Worm (Caenorhabditis elegans) whole organism, L4/young adult: ENCODE data around the gene C07A9.10.

Experiments
- W03F9.2 ChIP-seq: fragments of 150-350 bp; optimal IDR thresholded peaks from 2 replicates; lab custom pipeline; 2014; ENCODE audit warnings: missing biosample characterization, missing genetic modification characterization
- dao-5 ChIP-seq: sonication (generic microtip); optimal IDR thresholded peaks from 2 replicates; lab custom pipeline; 2016; ENCODE audit warnings: missing genotype, missing genetic modification characterization, moderate library complexity, missing compliant biosample characterization
- him-1 ChIP-seq: sonication (generic microtip); optimal IDR thresholded peaks from 2 replicates; lab custom pipeline; 2016; ENCODE audit warnings: missing genotype, missing genetic modification reagents, missing genetic modification characterization, missing compliant biosample characterization

DNA sequence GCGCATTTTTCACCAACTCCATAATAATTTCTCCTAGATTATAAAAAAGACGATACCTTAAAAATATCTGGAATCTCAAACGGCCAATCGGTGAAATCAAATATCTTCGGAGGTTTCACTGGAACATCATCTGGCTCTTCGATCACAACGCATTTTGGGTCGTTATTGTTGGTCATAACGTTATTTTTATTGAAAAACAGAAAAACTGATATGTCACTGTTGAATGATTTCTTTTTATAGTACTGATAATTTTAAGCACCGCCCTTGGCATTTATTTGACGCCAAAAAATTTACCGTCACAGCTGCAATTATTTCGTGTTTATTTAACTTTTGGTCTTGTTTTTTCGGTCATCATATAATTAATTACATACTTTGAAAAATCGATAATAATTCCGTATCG lies 4.2 kb upstream of the C07A9.10 start, which contains the start of gene best-5:
- TF ChIP-seq dao-5 (tag; lab: Kevin White, UChicago), result no peak
- TF ChIP-seq W03F9.2 (tag; lab: Kevin White, UChicago), result no peak
- TF ChIP-seq him-1, result no peak
